Worm (Caenorhabditis elegans) whole organism, L2 larva: ENCODE results near the gene bcs-1.

ENCODE experiments used
- C34F6.9 ChIP-seq: fragments of 150-350 bp; optimal IDR thresholded peaks from 2 replicates; lab custom pipeline; 2014; ENCODE audit warnings: missing biosample characterization, missing genetic modification characterization
- F13H6.1 ChIP-seq: sonication (generic microtip); optimal IDR thresholded peaks from 2 replicates; lab custom pipeline; 2016; ENCODE audit warnings: missing genetic modification characterization, missing compliant biosample characterization
- Y55F3AM.14 ChIP-seq: fragments of 200-800 bp; sonication (Bioruptor generic); optimal IDR thresholded peaks from 2 replicates; lab custom pipeline; 2018; ENCODE audit warnings: mild to moderate bottlenecking, missing genetic modification characterization, missing compliant biosample characterization
- ZK546.5 ChIP-seq: sonication (generic microtip); optimal IDR thresholded peaks from 2 replicates; lab custom pipeline; 2017; ENCODE audit warnings: missing biosample characterization, missing genetic modification characterization
- alr-1 ChIP-seq: fragments of 150-350 bp; optimal IDR thresholded peaks from 2 replicates; lab custom pipeline; 2014; ENCODE audit warnings: missing biosample characterization, missing genetic modification characterization
- ama-1 ChIP-seq: fragments of 150-350 bp; optimal IDR thresholded peaks from 2 replicates; lab custom pipeline; 2018; ENCODE audit warnings: inconsistent platforms
- ceh-16 ChIP-seq: fragments of 150-350 bp; optimal IDR thresholded peaks from 2 replicates; lab custom pipeline; 2014; ENCODE audit warnings: missing biosample characterization, missing genetic modification characterization
- crh-2 ChIP-seq: sonication (generic microtip); optimal IDR thresholded peaks from 2 replicates; lab custom pipeline; 2017; ENCODE audit warnings: missing biosample characterization, missing genetic modification characterization
- dmd-4 ChIP-seq: sonication (generic microtip); optimal IDR thresholded peaks from 2 replicates; lab custom pipeline; 2017; ENCODE audit warnings: missing biosample characterization, missing genetic modification characterization
- elt-1 ChIP-seq: fragments of 150-350 bp; optimal IDR thresholded peaks from 2 replicates; lab custom pipeline; 2014; ENCODE audit warnings: missing biosample characterization, missing genetic modification characterization
- fos-1 ChIP-seq: fragments of 150-350 bp; optimal IDR thresholded peaks from 2 replicates; lab custom pipeline; 2014; ENCODE audit warnings: missing biosample characterization, missing genetic modification characterization
- gmeb-1 ChIP-seq: fragments of 150-350 bp; optimal IDR thresholded peaks from 2 replicates; lab custom pipeline; 2014; ENCODE audit warnings: missing biosample characterization, missing genetic modification characterization
- lin-11 ChIP-seq: fragments of 150-350 bp; sonication (generic microtip); optimal IDR thresholded peaks from 2 replicates; lab custom pipeline; 2014; ENCODE audit warnings: missing biosample characterization, missing genetic modification characterization, inconsistent platforms, mixed read lengths
- lin-13 ChIP-seq: fragments of 150-350 bp; optimal IDR thresholded peaks from 2 replicates; lab custom pipeline; 2014; ENCODE audit warnings: missing biosample characterization, missing genetic modification reagents, missing genetic modification characterization
- lsy-2 ChIP-seq, 2 experiments: fragments of 150-350 bp in 1 of 2; sonication (generic microtip) in 1 of 2; optimal IDR thresholded peaks; 2 replicates each; lab custom pipeline; 2014 to 2017; ENCODE audit warnings: missing biosample characterization in 2 of 2, missing genetic modification characterization in 2 of 2
- mab-5 ChIP-seq: fragments of 150-350 bp; optimal IDR thresholded peaks from 2 replicates; lab custom pipeline; 2014; ENCODE audit warnings: missing biosample characterization, missing genetic modification characterization
- nhr-10 ChIP-seq: sonication (generic microtip); optimal IDR thresholded peaks from 2 replicates; lab custom pipeline; 2017; ENCODE audit warnings: missing biosample characterization, missing genetic modification characterization
- nhr-11 ChIP-seq: fragments of 150-350 bp; optimal IDR thresholded peaks from 2 replicates; lab custom pipeline; 2014; ENCODE audit warnings: missing biosample characterization, missing genetic modification characterization
- nhr-12 ChIP-seq: fragments of 150-350 bp; optimal IDR thresholded peaks from 2 replicates; lab custom pipeline; 2014; ENCODE audit warnings: missing biosample characterization, missing genetic modification characterization
- nhr-129 ChIP-seq: fragments of 150-350 bp; optimal IDR thresholded peaks from 2 replicates; lab custom pipeline; 2014; ENCODE audit warnings: missing biosample characterization, missing genetic modification characterization
- nhr-21 ChIP-seq: fragments of 150-350 bp; optimal IDR thresholded peaks from 2 replicates; lab custom pipeline; 2014; ENCODE audit warnings: missing biosample characterization, missing genetic modification characterization
- nhr-23 ChIP-seq: fragments of 150-350 bp; optimal IDR thresholded peaks from 2 replicates; lab custom pipeline; 2014; ENCODE audit warnings: missing biosample characterization, missing genetic modification reagents, missing genetic modification characterization
- nhr-237 ChIP-seq: fragments of 150-350 bp; optimal IDR thresholded peaks from 2 replicates; lab custom pipeline; 2014; ENCODE audit warnings: missing biosample characterization, missing genetic modification characterization
- nhr-6 ChIP-seq: fragments of 150-350 bp; optimal IDR thresholded peaks from 2 replicates; lab custom pipeline; 2014; ENCODE audit warnings: missing biosample characterization, missing genetic modification characterization
- peb-1 ChIP-seq: fragments of 150-350 bp; optimal IDR thresholded peaks from 2 replicates; lab custom pipeline; 2014; ENCODE audit warnings: missing biosample characterization, missing genetic modification characterization
- sem-4 ChIP-seq: fragments of 150-350 bp; optimal IDR thresholded peaks from 2 replicates; lab custom pipeline; 2014; ENCODE audit warnings: missing biosample characterization, missing genetic modification reagents, missing genetic modification characterization
- skn-1 ChIP-seq: sonication (generic microtip); optimal IDR thresholded peaks from 2 replicates; lab custom pipeline; 2017; ENCODE audit warnings: missing biosample characterization, missing genetic modification characterization
- sma-3 ChIP-seq: sonication (generic microtip); optimal IDR thresholded peaks from 2 replicates; lab custom pipeline; 2016; ENCODE audit warnings: missing genetic modification reagents, missing genetic modification characterization, missing compliant biosample characterization
- sma-9 ChIP-seq, 2 experiments: fragments of 150-350 bp in 1 of 2; sonication (generic microtip) in 1 of 2; optimal IDR thresholded peaks; 2 replicates each; lab custom pipeline; 2014 to 2016; ENCODE audit warnings: missing genetic modification characterization in 2 of 2, mild to moderate bottlenecking in 1 of 2, missing biosample characterization in 1 of 2, missing compliant biosample characterization in 1 of 2, missing genetic modification reagents in 1 of 2, moderate library complexity in 1 of 2
- snpc-4 ChIP-seq: fragments of 150-350 bp; optimal IDR thresholded peaks from 2 replicates; lab custom pipeline; 2014; ENCODE audit warnings: missing biosample characterization, missing genetic modification characterization
- unc-55 ChIP-seq: fragments of 150-350 bp; sonication (generic microtip); optimal IDR thresholded peaks from 3 replicates; lab custom pipeline; 2014; ENCODE audit warnings: missing biosample characterization, missing genetic modification reagents, missing genetic modification characterization
- unc-62 ChIP-seq: fragments of 150-350 bp; optimal IDR thresholded peaks from 2 replicates; lab custom pipeline; 2014; ENCODE audit warnings: missing biosample characterization, missing genetic modification reagents, missing genetic modification characterization
- zag-1 ChIP-seq: fragments of 150-350 bp; optimal IDR thresholded peaks from 2 replicates; lab custom pipeline; 2014; ENCODE audit warnings: missing biosample characterization, missing genetic modification characterization
- ztf-11 ChIP-seq: sonication (generic microtip); optimal IDR thresholded peaks from 2 replicates; lab custom pipeline; 2017; ENCODE audit warnings: missing biosample characterization, missing genetic modification characterization

Gene bcs-1

DNA sequence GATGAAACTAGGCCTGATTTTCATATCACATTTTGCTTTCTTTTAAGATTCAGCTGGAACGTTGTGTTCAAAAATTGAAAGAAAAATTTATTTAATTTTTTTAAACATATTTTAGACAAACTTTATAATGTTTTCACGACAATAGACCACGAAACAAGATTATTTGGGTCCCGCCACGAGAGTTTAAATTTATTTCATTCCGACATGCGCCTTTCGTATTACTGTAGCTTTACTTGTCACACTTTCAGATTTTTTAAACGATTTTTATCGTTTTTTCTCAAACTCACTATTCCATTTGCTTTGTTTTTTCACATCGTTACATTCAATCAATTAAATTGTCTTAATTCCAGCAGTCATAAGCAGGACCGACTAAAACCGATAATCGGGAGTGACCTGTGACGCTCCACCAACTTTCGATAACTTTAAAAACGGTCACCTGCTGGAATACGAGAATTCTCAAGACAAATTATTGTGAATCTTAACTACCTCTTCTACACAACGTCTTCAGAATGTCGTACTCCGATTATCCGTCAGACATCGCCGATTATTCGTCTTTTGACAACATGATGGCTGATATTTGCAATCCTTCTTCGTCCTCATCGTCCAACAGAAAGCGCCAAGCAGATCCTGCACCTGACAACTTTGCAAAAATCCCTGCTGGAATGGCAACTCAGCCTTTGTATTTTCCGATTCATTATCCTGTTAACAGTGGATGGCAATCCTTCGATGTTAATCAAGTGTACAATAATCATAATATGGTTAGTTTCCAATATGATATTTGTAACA lies 23.1 kb downstream of the bcs-1 start, which contains the start of gene aptf-3:
Gene aptf-3, plus strand, starts transcription at position 351 of the 786 bp plus-strand sequence.
- no peak for TF ChIP-seq ama-1 (lab: Kevin White, UChicago)
- TF ChIP-seq ZK546.5 (tag; lab: Kevin White, UChicago) = no peak
- no peak for TF ChIP-seq elt-1 (tag; lab: Kevin White, UChicago)
- no peak for TF ChIP-seq nhr-237 (tag; lab: Kevin White, UChicago)
- TF ChIP-seq nhr-21 (tag; lab: Kevin White, UChicago) = no peak

DNA sequence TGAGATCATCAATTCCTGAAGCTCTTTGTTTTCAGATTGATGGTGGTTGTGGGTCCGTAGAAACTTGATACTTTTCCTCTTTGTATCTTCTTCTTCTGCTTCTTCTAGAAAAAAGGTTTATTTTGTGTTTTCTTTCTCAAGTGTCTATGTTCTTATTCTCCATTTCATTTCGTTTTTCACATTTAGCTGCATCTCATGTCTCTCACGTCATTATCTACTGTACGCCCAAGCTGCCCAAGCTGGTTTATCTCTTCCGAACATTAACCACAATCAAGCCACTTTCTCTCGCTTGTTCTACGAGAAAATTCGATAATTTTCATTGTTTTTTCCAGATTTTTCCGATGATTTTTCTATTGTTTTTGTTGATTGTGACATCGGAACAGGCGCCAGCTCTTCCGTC lies 28.3 kb downstream of the bcs-1 start, which contains the start of gene F28C6.5:
Gene F28C6.5, plus strand, starts transcription at position 301 of the 400 bp plus-strand sequence.
- no peak for TF ChIP-seq gmeb-1
- no peak for TF ChIP-seq dmd-4

DNA sequence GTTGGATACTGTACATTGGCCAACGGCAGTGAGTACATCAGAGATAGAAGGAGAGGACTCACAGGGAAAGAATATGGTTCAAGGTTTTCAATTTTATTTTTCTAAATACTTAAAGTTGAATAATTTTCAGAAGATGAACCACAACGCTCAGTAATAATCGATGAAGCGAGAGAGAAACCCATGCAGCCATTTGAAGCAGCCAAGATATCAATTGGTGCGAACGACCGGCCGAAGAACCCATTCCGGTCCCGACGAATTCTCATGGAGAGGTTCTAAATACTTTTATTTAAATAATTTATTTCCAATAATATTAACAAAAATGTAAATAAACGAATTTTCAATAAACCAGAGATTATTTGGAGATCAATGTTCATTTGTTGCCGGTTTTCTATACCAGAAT lies 29.3 kb downstream of the bcs-1 start, which contains the start of gene pigg-1:
Gene pigg-1, minus strand, starts transcription at position 101 of the 400 bp plus-strand sequence.
- no peak for TF ChIP-seq dmd-4
- no peak for TF ChIP-seq sma-9 (GFP tag; optimal IDR thresholded peaks at IDR 0.05; lab: Kevin White, UChicago)
- no peak for TF ChIP-seq sma-9 (tag; optimal IDR thresholded peaks at IDR 0.05; lab: Kevin White, UChicago)
- TF ChIP-seq nhr-10 (tag; lab: Kevin White, UChicago) = no peak
- TF ChIP-seq nhr-6 (tag; lab: Kevin White, UChicago) = no peak
- no peak for TF ChIP-seq elt-1 (tag; lab: Kevin White, UChicago)
- no peak for TF ChIP-seq alr-1 (tag; lab: Kevin White, UChicago)
- TF ChIP-seq ztf-11 (tag; lab: Kevin White, UChicago) = no peak
- TF ChIP-seq nhr-23 (tag; lab: Kevin White, UChicago) = no peak
- no peak for TF ChIP-seq gmeb-1
- TF ChIP-seq peb-1 (tag; lab: Kevin White, UChicago) = no peak
- no peak for TF ChIP-seq sma-3 (GFP tag; lab: Kevin White, UChicago)
- TF ChIP-seq zag-1 (tag; lab: Kevin White, UChicago) = no peak
- TF ChIP-seq F13H6.1 (tag; lab: Kevin White, UChicago) = no peak

- peak; percentile 24 for TF ChIP-seq sma-9 (GFP tag; optimal IDR thresholded peaks at IDR 0.05; lab: Kevin White, UChicago)
- no peak for TF ChIP-seq sma-9 (tag; optimal IDR thresholded peaks at IDR 0.05; lab: Kevin White, UChicago)
- TF ChIP-seq ceh-16 = no peak
- no peak for TF ChIP-seq F13H6.1 (tag; lab: Kevin White, UChicago)
- TF ChIP-seq nhr-6 (tag; lab: Kevin White, UChicago) = no peak
- peak; percentile 71 for TF ChIP-seq gmeb-1
- no peak for TF ChIP-seq lin-13
- peak; percentile 33 for TF ChIP-seq fos-1
- TF ChIP-seq unc-62 (GFP tag; lab: Kevin White, UChicago) = no peak
- no peak for TF ChIP-seq ama-1 (lab: Kevin White, UChicago)
- TF ChIP-seq C34F6.9 (tag; lab: Kevin White, UChicago) = peak; percentile 77
- no peak for TF ChIP-seq lin-11 (tag; lab: Kevin White, UChicago)
- TF ChIP-seq crh-2 (tag; lab: Kevin White, UChicago) = peak; percentile 60
- TF ChIP-seq nhr-11 (tag; lab: Kevin White, UChicago) = no peak
- peak; percentile 49 for TF ChIP-seq sem-4 (tag; lab: Kevin White, UChicago)
- TF ChIP-seq snpc-4 = peak; percentile 75
- no peak for TF ChIP-seq skn-1 (tag; lab: Kevin White, UChicago)
- peak; percentile 4 for TF ChIP-seq sma-3 (GFP tag; lab: Kevin White, UChicago)
- TF ChIP-seq nhr-12 (tag; lab: Kevin White, UChicago) = no peak
- TF ChIP-seq nhr-23 (tag; lab: Kevin White, UChicago) = no peak
- no peak for TF ChIP-seq Y55F3AM.14
- TF ChIP-seq nhr-129 (tag; lab: Kevin White, UChicago) = peak; percentile 47
- no peak for TF ChIP-seq mab-5 (tag; lab: Kevin White, UChicago)
- no peak for TF ChIP-seq alr-1 (tag; lab: Kevin White, UChicago)
- peak; percentile 22 to 89 for TF ChIP-seq lsy-2 (tag; optimal IDR thresholded peaks at IDR 0.05; lab: Kevin White, UChicago)
- peak; percentile 75 for TF ChIP-seq unc-55 (GFP tag; lab: Kevin White, UChicago)
- TF ChIP-seq, all 48 proteins: peak for 11
Measured at ce11 chrII:8602337-8602944, 31.6 kb downstream of the bcs-1 start, which contains the start of the genes cpf-1 and rpl-26. cpf-1 (minus strand) TSS chrII:8602440. rpl-26 (plus strand) TSS chrII:8602785.
